Worm (Caenorhabditis elegans) whole organism, L4 larva: Measurements from ENCODE around the gene wsp-1.

Experiments used
- F10B5.3 ChIP-seq: sonication (generic microtip); optimal IDR thresholded peaks from 2 replicates; lab custom pipeline; 2016; ENCODE audit warnings: mild to moderate bottlenecking, missing genetic modification characterization, missing compliant biosample characterization
- T20F7.1 ChIP-seq: fragments of 200-800 bp; sonication (Bioruptor generic); optimal IDR thresholded peaks from 2 replicates; lab custom pipeline; 2018; ENCODE audit warnings: mild to moderate bottlenecking, missing genetic modification characterization, missing compliant biosample characterization
- Y5F2A.4 ChIP-seq: fragments of 200-800 bp; sonication (Bioruptor generic); optimal IDR thresholded peaks from 2 replicates; lab custom pipeline; 2018; ENCODE audit warnings: mild to moderate bottlenecking, missing genetic modification characterization, missing compliant biosample characterization
- ama-1 ChIP-seq: fragments of 150-350 bp; optimal IDR thresholded peaks from 2 replicates; lab custom pipeline; 2014; ENCODE audit warnings: inconsistent platforms, mixed read lengths
- ceh-28 ChIP-seq: fragments of 150-350 bp; optimal IDR thresholded peaks from 2 replicates; lab custom pipeline; 2014; ENCODE audit warnings: missing biosample characterization, missing genetic modification reagents, missing genetic modification characterization
- ctbp-1 ChIP-seq: fragments of 200-800 bp; sonication (Bioruptor generic); IDR thresholded peaks from 2 replicates; pipeline ENCODE4 v1.3.6; 2022; ENCODE audit warnings: missing genetic modification reagents, missing genetic modification characterization, missing compliant biosample characterization
- dve-1 ChIP-seq: sonication (generic microtip); optimal IDR thresholded peaks from 2 replicates; lab custom pipeline; 2017; ENCODE audit warnings: antibody characterized with exemption, mild to moderate bottlenecking, missing genetic modification characterization, missing compliant biosample characterization; ENCODE audit not compliant: insufficient read depth
- egl-27 ChIP-seq: sonication (generic microtip); optimal IDR thresholded peaks from 3 replicates; lab custom pipeline; 2017; ENCODE audit warnings: missing biosample characterization, missing genetic modification reagents, missing genetic modification characterization
- hif-1 ChIP-seq, 2 experiments: sonication (generic microtip); optimal IDR thresholded peaks; 2 replicates each; lab custom pipeline; 2016 to 2017; ENCODE audit warnings: missing compliant biosample characterization in 2 of 2, missing genetic modification characterization in 2 of 2, missing genetic modification reagents in 2 of 2, missing genotype in 2 of 2, mild to moderate bottlenecking in 1 of 2
- hlh-11 ChIP-seq: fragments of 200-800 bp; sonication (Bioruptor generic); optimal IDR thresholded peaks from 2 replicates; lab custom pipeline; 2018; ENCODE audit warnings: mild to moderate bottlenecking, missing genetic modification characterization, missing compliant biosample characterization
- hlh-30 ChIP-seq: sonication (generic microtip); optimal IDR thresholded peaks from 2 replicates; lab custom pipeline; 2017; ENCODE audit warnings: antibody characterized with exemption, mild to moderate bottlenecking, missing genetic modification characterization, missing compliant biosample characterization; ENCODE audit not compliant: insufficient read depth
- hmg-1.1 ChIP-seq: fragments of 200-800 bp; sonication (Bioruptor generic); IDR thresholded peaks from 2 replicates; pipeline ENCODE4 v1.3.6; 2022; ENCODE audit warnings: missing genetic modification reagents, missing genetic modification characterization, missing compliant biosample characterization
- jun-1 ChIP-seq: fragments of 150-350 bp; optimal IDR thresholded peaks from 2 replicates; lab custom pipeline; 2014; ENCODE audit warnings: missing biosample characterization, missing genetic modification reagents, missing genetic modification characterization
- lin-15B ChIP-seq: fragments of 150-350 bp; sonication (generic microtip); optimal IDR thresholded peaks from 3 replicates; lab custom pipeline; 2014; ENCODE audit warnings: missing biosample characterization, missing genetic modification characterization
- lin-29 ChIP-seq: fragments of 200-800 bp; sonication (Bioruptor generic); IDR thresholded peaks from 2 replicates; pipeline ENCODE4 v1.3.6; 2022; ENCODE audit warnings: missing genetic modification reagents, missing genetic modification characterization, missing compliant biosample characterization
- lin-38 ChIP-seq: fragments of 200-800 bp; sonication (Bioruptor generic); IDR thresholded peaks from 2 replicates; pipeline ENCODE4 v1.3.6; 2022; ENCODE audit warnings: missing genetic modification reagents, missing genetic modification characterization, missing compliant biosample characterization
- lir-3 ChIP-seq: sonication (generic microtip); optimal IDR thresholded peaks from 2 replicates; lab custom pipeline; 2016; ENCODE audit warnings: mild to moderate bottlenecking, missing genetic modification characterization, missing compliant biosample characterization
- madf-9 ChIP-seq: fragments of 200-800 bp; sonication (Bioruptor generic); conservative IDR thresholded peaks from 2 replicates; pipeline ENCODE4 v1.3.6; 2022; ENCODE audit warnings: missing genetic modification reagents, missing genetic modification characterization, missing compliant biosample characterization
- mdl-1 ChIP-seq, 2 experiments: fragments of 150-350 bp in 1 of 2; sonication (generic microtip) in 1 of 2; optimal IDR thresholded peaks; 2 replicates each; lab custom pipeline; 2014 to 2017; ENCODE audit warnings: missing biosample characterization in 2 of 2, missing genetic modification characterization in 2 of 2
- mdt-29 ChIP-seq: fragments of 200-800 bp; sonication (Bioruptor generic); IDR thresholded peaks from 2 replicates; pipeline ENCODE4 v1.3.6; 2022; ENCODE audit warnings: missing genetic modification reagents, missing genetic modification characterization, missing compliant biosample characterization
- mes-2 ChIP-seq: sonication (generic microtip); optimal IDR thresholded peaks from 2 replicates; lab custom pipeline; 2016; ENCODE audit warnings: missing genotype, mild to moderate bottlenecking, missing genetic modification characterization, missing compliant biosample characterization; ENCODE audit not compliant: poor library complexity, severe bottlenecking
- mxl-2 ChIP-seq: fragments of 200-800 bp; sonication (Bioruptor generic); conservative IDR thresholded peaks from 2 replicates; pipeline ENCODE4 v1.3.6; 2022; ENCODE audit warnings: missing genetic modification reagents, missing genetic modification characterization, missing compliant biosample characterization
- nhr-111 ChIP-seq: fragments of 200-800 bp; sonication (Bioruptor generic); optimal IDR thresholded peaks from 2 replicates; lab custom pipeline; 2018; ENCODE audit warnings: mild to moderate bottlenecking, missing genetic modification characterization, missing compliant biosample characterization
- nhr-237 ChIP-seq: sonication (generic microtip); optimal IDR thresholded peaks from 2 replicates; lab custom pipeline; 2017; ENCODE audit warnings: missing biosample characterization, missing genetic modification characterization
- nhr-25 ChIP-seq: sonication (generic microtip); optimal IDR thresholded peaks from 2 replicates; lab custom pipeline; 2017; ENCODE audit warnings: missing genetic modification characterization, mild to moderate bottlenecking, missing compliant biosample characterization, antibody characterized with exemption, moderate library complexity, borderline replicate concordance; ENCODE audit not compliant: insufficient read depth
- nhr-28 ChIP-seq: fragments of 150-350 bp; optimal IDR thresholded peaks from 2 replicates; lab custom pipeline; 2014; ENCODE audit warnings: missing biosample characterization, missing genetic modification characterization
- nhr-41 ChIP-seq: fragments of 200-800 bp; sonication (Bioruptor generic); IDR thresholded peaks from 2 replicates; pipeline ENCODE4 v1.3.6; 2022; ENCODE audit warnings: missing genetic modification reagents, missing genetic modification characterization, missing compliant biosample characterization
- nhr-48 ChIP-seq: sonication (generic microtip); optimal IDR thresholded peaks from 2 replicates; lab custom pipeline; 2016; ENCODE audit warnings: mild to moderate bottlenecking, missing genetic modification characterization, missing compliant biosample characterization
- nhr-6 ChIP-seq: fragments of 150-350 bp; optimal IDR thresholded peaks from 2 replicates; lab custom pipeline; 2014; ENCODE audit warnings: missing biosample characterization, missing genetic modification characterization
- pha-4 ChIP-seq, 2 experiments: fragments of 150-350 bp in 1 of 2; fragments of 200-800 bp in 1 of 2; sonication (Bioruptor generic) in 1 of 2; IDR thresholded peaks in 1 of 2; optimal IDR thresholded peaks in 1 of 2; 2 replicates each; pipeline versions ENCODE4 v1.3.6 to Lab custom; 2014 to 2022; ENCODE audit warnings: missing genetic modification characterization in 2 of 2, missing genetic modification reagents in 2 of 2, missing biosample characterization in 1 of 2, missing compliant biosample characterization in 1 of 2
- pqm-1 ChIP-seq: sonication (generic microtip); optimal IDR thresholded peaks from 2 replicates; lab custom pipeline; 2017; ENCODE audit warnings: missing biosample characterization, missing genetic modification characterization
- spr-3 ChIP-seq: fragments of 200-800 bp; sonication (Bioruptor generic); optimal IDR thresholded peaks from 2 replicates; lab custom pipeline; 2018; ENCODE audit warnings: mild to moderate bottlenecking, missing genetic modification characterization, missing compliant biosample characterization
- unc-130 ChIP-seq: sonication (generic microtip); optimal IDR thresholded peaks from 2 replicates; lab custom pipeline; 2016; ENCODE audit warnings: missing genetic modification reagents, missing genetic modification characterization, missing compliant biosample characterization
- unc-39 ChIP-seq: sonication (generic microtip); optimal IDR thresholded peaks from 2 replicates; lab custom pipeline; 2017; ENCODE audit warnings: missing biosample characterization, missing genetic modification characterization
- zag-1 ChIP-seq: fragments of 150-350 bp; optimal IDR thresholded peaks from 2 replicates; lab custom pipeline; 2014; ENCODE audit warnings: missing biosample characterization, missing genetic modification characterization
- zfp-2 ChIP-seq: sonication (generic microtip); optimal IDR thresholded peaks from 2 replicates; lab custom pipeline; 2016; ENCODE audit warnings: mild to moderate bottlenecking, missing genetic modification characterization, missing compliant biosample characterization
- ztf-11 ChIP-seq: fragments of 150-350 bp; optimal IDR thresholded peaks from 2 replicates; lab custom pipeline; 2014; ENCODE audit warnings: missing biosample characterization, missing genetic modification characterization

The wsp-1 gene

ce11 chrIV:8171376-8171775 lies 27.4 kb downstream of the wsp-1 start:
- TF ChIP-seq hif-1 (tag; optimal IDR thresholded peaks at IDR 0.05; lab: Kevin White, UChicago) (no peak), hlh-30 (tag; lab: Kevin White, UChicago) (no peak), mxl-2 (no peak), nhr-48 (tag; lab: Kevin White, UChicago) (no peak), lir-3 (no peak), ztf-11 (tag; lab: Kevin White, UChicago) (no peak), pha-4 (GFP tag; IDR thresholded peaks at IDR 0.05; lab: Robert Waterston, UW) (no peak), pha-4 (tag; optimal IDR thresholded peaks at IDR 0.05; lab: Kevin White, UChicago) (no peak), spr-3 (GFP tag; lab: Kevin White, UChicago) (no peak), jun-1 (no peak), zag-1 (tag; lab: Kevin White, UChicago) (no peak), egl-27 (tag; lab: Kevin White, UChicago) (no peak), ctbp-1 (no peak), mes-2 (tag; lab: Kevin White, UChicago) (no peak), F10B5.3 (tag; lab: Kevin White, UChicago) (no peak)

ce11 chrIV:8170264-8170663 lies 28.5 kb downstream of the wsp-1 start:
- no peak for TF ChIP-seq mdt-29
- TF ChIP-seq lin-38 = no peak
- peak; percentile 32 for TF ChIP-seq dve-1
- no peak for TF ChIP-seq lin-15B (tag; lab: Kevin White, UChicago)
- TF ChIP-seq unc-130 (GFP tag; lab: Kevin White, UChicago) = no peak
- no peak for TF ChIP-seq ctbp-1
- 0 out of 2 replicates have a peak, but pooled peaks have one; percentile 7 for TF ChIP-seq hmg-1.1 (GFP tag; lab: Robert Waterston, UW)
- peak; percentile 3 for TF ChIP-seq nhr-6 (tag; lab: Kevin White, UChicago)
- TF ChIP-seq madf-9 (GFP tag; lab: Robert Waterston, UW) = no peak
- TF ChIP-seq unc-39 (tag; lab: Kevin White, UChicago) = no peak
- TF ChIP-seq mdl-1 (tag; optimal IDR thresholded peaks at IDR 0.05; lab: Kevin White, UChicago) = peak in 1 of 2 experiments; percentile 48
- TF ChIP-seq hlh-11 (tag; lab: Kevin White, UChicago) = peak; percentile 38
- no peak for TF ChIP-seq zfp-2 (tag; lab: Kevin White, UChicago)
- no peak for TF ChIP-seq Y5F2A.4 (GFP tag; lab: Kevin White, UChicago)
- TF ChIP-seq nhr-25 = peak; percentile 5
- peak; percentile 77 for TF ChIP-seq nhr-28 (tag; lab: Kevin White, UChicago)
- no peak for TF ChIP-seq ama-1
- TF ChIP-seq nhr-237 = no peak

- TF ChIP-seq T20F7.1 (no peak), unc-39 (tag; lab: Kevin White, UChicago) (no peak), lin-29 (GFP tag; lab: Robert Waterston, UW) (no peak), ztf-11 (tag; lab: Kevin White, UChicago) (no peak), nhr-41 (GFP tag; lab: Robert Waterston, UW) (no peak), ceh-28 (tag; lab: Kevin White, UChicago) (no peak)
Observed at ce11 chrIV:8169674-8170073, 29.1 kb downstream of the wsp-1 start, which contains the start of gene C07G1.15. Gene C07G1.15 (plus strand): TSS chrIV:8169974.

- TF ChIP-seq dve-1 = peak; percentile 9
- peak; percentile 2 for TF ChIP-seq nhr-28 (tag; lab: Kevin White, UChicago)
- no peak for TF ChIP-seq nhr-111 (GFP tag; lab: Kevin White, UChicago)
- TF ChIP-seq pqm-1 (tag; lab: Kevin White, UChicago) = peak; percentile 33
- TF ChIP-seq, all 104 proteins: peak for 3
Observed at ce11 chrIV:8168660-8169059, 30.1 kb downstream of the wsp-1 start, which contains the start of gene clec-52. Gene clec-52 (minus strand): TSS chrIV:8168760.
